Worm (Caenorhabditis elegans) whole organism, mixed stage, embryonic: ENCODE measurements around the gene Y43F8B.12.

Experiments used
- blmp-1 ChIP-seq: fragments of 150-350 bp; optimal IDR thresholded peaks from 2 replicates; lab custom pipeline; 2014; ENCODE audit warnings: missing biosample characterization, missing genetic modification characterization
- elt-1 ChIP-seq: sonication (generic microtip); optimal IDR thresholded peaks from 2 replicates; lab custom pipeline; 2017; ENCODE audit warnings: missing genetic modification characterization, mild to moderate bottlenecking, missing compliant biosample characterization, antibody characterized with exemption, moderate library complexity, borderline replicate concordance; ENCODE audit not compliant: insufficient read depth
- elt-3 ChIP-seq: fragments of 150-350 bp; optimal IDR thresholded peaks from 2 replicates; lab custom pipeline; 2014; ENCODE audit warnings: missing biosample characterization, missing genetic modification characterization
- lin-13 ChIP-seq: fragments of 150-350 bp; optimal IDR thresholded peaks from 2 replicates; lab custom pipeline; 2014; ENCODE audit warnings: missing biosample characterization, missing genetic modification characterization
- lin-32 ChIP-seq: fragments of 200-800 bp; sonication (Bioruptor generic); optimal IDR thresholded peaks from 2 replicates; lab custom pipeline; 2018; ENCODE audit warnings: mild to moderate bottlenecking, missing genetic modification characterization, missing compliant biosample characterization
- lsy-2 ChIP-seq: fragments of 150-350 bp; optimal IDR thresholded peaks from 2 replicates; lab custom pipeline; 2014; ENCODE audit warnings: missing biosample characterization, missing genetic modification characterization
- mep-1 ChIP-seq: fragments of 150-350 bp; optimal IDR thresholded peaks from 2 replicates; lab custom pipeline; 2017; ENCODE audit warnings: missing biosample characterization, missing genetic modification reagents, missing genetic modification characterization, inconsistent platforms
- nhr-12 ChIP-seq: fragments of 150-350 bp; optimal IDR thresholded peaks from 2 replicates; lab custom pipeline; 2014; ENCODE audit warnings: missing biosample characterization, missing genetic modification characterization
- nhr-237 ChIP-seq: fragments of 150-350 bp; optimal IDR thresholded peaks from 2 replicates; lab custom pipeline; 2014; ENCODE audit warnings: missing biosample characterization, missing genetic modification characterization
- nhr-76 ChIP-seq: sonication (generic microtip); optimal IDR thresholded peaks from 2 replicates; lab custom pipeline; 2017; ENCODE audit warnings: missing biosample characterization, missing genetic modification characterization
- unc-62 ChIP-seq: fragments of 150-350 bp; optimal IDR thresholded peaks from 2 replicates; lab custom pipeline; 2014; ENCODE audit warnings: missing biosample characterization, missing genetic modification reagents, missing genetic modification characterization
- ztf-11 ChIP-seq: fragments of 150-350 bp; optimal IDR thresholded peaks from 2 replicates; lab custom pipeline; 2014; ENCODE audit warnings: missing biosample characterization, missing genetic modification characterization

- TF ChIP-seq elt-3 (tag; lab: Kevin White, UChicago) = no peak
- TF ChIP-seq nhr-237 (tag; lab: Kevin White, UChicago) = no peak
- TF ChIP-seq ztf-11 (tag; lab: Kevin White, UChicago) = no peak
- TF ChIP-seq elt-1 (tag; lab: Kevin White, UChicago) = no peak
- no peak for TF ChIP-seq mep-1 (tag; lab: Kevin White, UChicago)
- TF ChIP-seq lin-13 = no peak
- no peak for TF ChIP-seq lin-32 (GFP tag; lab: Kevin White, UChicago)
- TF ChIP-seq unc-62 (GFP tag; lab: Kevin White, UChicago) = no peak
- TF ChIP-seq nhr-76 (tag; lab: Kevin White, UChicago) = no peak
- TF ChIP-seq blmp-1 (tag; lab: Kevin White, UChicago) = no peak
- no peak for TF ChIP-seq lsy-2
- no peak for TF ChIP-seq nhr-12 (tag; lab: Kevin White, UChicago)
Measured at ce11 chrV:19432030-19432429, 36.2 kb upstream of the Y43F8B.12 start.
